Fruit fly (Drosophila melanogaster) whole organism, wandering third instar larva: ENCODE results near the gene tey.

Experiments used
- Abd-B ChIP-seq: fragments of >200 bp; optimal IDR thresholded peaks from 2 replicates; lab custom pipeline; 2017; ENCODE audit warnings: missing biosample characterization, missing genetic modification characterization
- CG32264 ChIP-seq: fragments of 200-800 bp; sonication (Bioruptor generic); optimal IDR thresholded peaks from 2 replicates; lab custom pipeline; 2016; ENCODE audit warnings: missing biosample characterization, missing genetic modification characterization
- CG9705 ChIP-seq: fragments of 200-800 bp; sonication (Bioruptor generic); optimal IDR thresholded peaks from 2 replicates; lab custom pipeline; 2018; ENCODE audit warnings: missing biosample characterization, mild to moderate bottlenecking, missing genetic modification characterization
- CrebA ChIP-seq: fragments of 200-800 bp; sonication (Bioruptor generic); optimal IDR thresholded peaks from 2 replicates; lab custom pipeline; 2016; ENCODE audit warnings: missing biosample characterization, mild to moderate bottlenecking, missing genetic modification characterization, borderline replicate concordance
- Dfd ChIP-seq: fragments of >200 bp; optimal IDR thresholded peaks from 2 replicates; lab custom pipeline; 2017; ENCODE audit warnings: missing biosample characterization, missing genetic modification characterization
- Dif ChIP-seq: fragments of 200-275, 200-300 bp; sonication (Bioruptor generic); optimal IDR thresholded peaks from 2 replicates; lab custom pipeline; 2018; ENCODE audit warnings: missing biosample characterization, missing genetic modification characterization; ENCODE audit not compliant: partially characterized antibody
- GATAd ChIP-seq: sonication (Bioruptor generic); optimal IDR thresholded peaks from 2 replicates; lab custom pipeline; 2016; ENCODE audit warnings: missing biosample characterization, missing genetic modification characterization
- HLH106 ChIP-seq: fragments of 200-800 bp; optimal IDR thresholded peaks from 3 replicates; lab custom pipeline; 2019; ENCODE audit warnings: missing biosample characterization, mild to moderate bottlenecking, missing genetic modification characterization, moderate library complexity
- Hnf4 ChIP-seq: fragments of 200-800 bp; sonication (Bioruptor generic); optimal IDR thresholded peaks from 2 replicates; lab custom pipeline; 2016; ENCODE audit warnings: missing biosample characterization, mild to moderate bottlenecking, missing genetic modification characterization
- Hr78 ChIP-seq: fragments of >200 bp; optimal IDR thresholded peaks from 2 replicates; lab custom pipeline; 2017; ENCODE audit warnings: missing biosample characterization, missing genetic modification characterization
- Hr83 ChIP-seq: fragments of 200-300 bp; sonication (Bioruptor generic); optimal IDR thresholded peaks from 2 replicates; lab custom pipeline; 2016; ENCODE audit warnings: missing biosample characterization, mild to moderate bottlenecking, missing genetic modification characterization, moderate library complexity; ENCODE audit not compliant: poor library complexity, severe bottlenecking
- Jra ChIP-seq: sonication (Bioruptor generic); optimal IDR thresholded peaks from 2 replicates; lab custom pipeline; 2016; ENCODE audit warnings: missing biosample characterization, missing genetic modification characterization
- Mio ChIP-seq: sonication (Bioruptor generic); optimal IDR thresholded peaks from 2 replicates; lab custom pipeline; 2016; ENCODE audit warnings: missing biosample characterization, missing genetic modification characterization
- Myc ChIP-seq: fragments of >200 bp; optimal IDR thresholded peaks from 2 replicates; lab custom pipeline; 2017
- N ChIP-seq: fragments of >200 bp; optimal IDR thresholded peaks from 2 replicates; lab custom pipeline; 2018; ENCODE audit warnings: missing biosample characterization, missing external identifiers, missing genetic modification characterization
- Rel ChIP-seq, 2 experiments: fragments of 200-800 bp; sonication (Bioruptor generic) in 1 of 2; optimal IDR thresholded peaks; 2 replicates in 1 of 2; 3 replicates in 1 of 2; lab custom pipeline; 2016 to 2019; ENCODE audit warnings: mild to moderate bottlenecking in 2 of 2, missing biosample characterization in 2 of 2, missing genetic modification characterization in 2 of 2, moderate library complexity in 1 of 2
- Sp1 ChIP-seq: fragments of 200-800 bp; sonication (Bioruptor generic); optimal IDR thresholded peaks from 3 replicates; lab custom pipeline; 2019; ENCODE audit warnings: missing biosample characterization, mild to moderate bottlenecking, missing genetic modification characterization, moderate library complexity
- Vsx2 ChIP-seq: fragments of 200-300, 225-300 bp; sonication (Bioruptor generic); optimal IDR thresholded peaks from 2 replicates; lab custom pipeline; 2018; ENCODE audit warnings: missing biosample characterization, missing genetic modification characterization; ENCODE audit not compliant: partially characterized antibody
- br ChIP-seq: fragments of 200-800 bp; sonication (Bioruptor generic); optimal IDR thresholded peaks from 2 replicates; lab custom pipeline; 2016; ENCODE audit warnings: missing biosample characterization, missing genetic modification characterization
- brk ChIP-seq: fragments of 200-800 bp; sonication (Bioruptor generic); optimal IDR thresholded peaks from 2 replicates; lab custom pipeline; 2016; ENCODE audit warnings: missing biosample characterization, mild to moderate bottlenecking, missing genetic modification characterization
- dl ChIP-seq, 2 experiments: fragments of 175-275, 200-275 bp in 1 of 2; fragments of 200-275 bp in 1 of 2; sonication (Bioruptor generic); optimal IDR thresholded peaks; lab custom pipeline; 2018; ENCODE audit warnings: mild to moderate bottlenecking in 2 of 2, missing biosample characterization in 2 of 2, missing genetic modification characterization in 2 of 2, moderate library complexity in 2 of 2; ENCODE audit not compliant: partially characterized antibody in 2 of 2, insufficient read depth in 1 of 2
- dmrt93B ChIP-seq: fragments of 200-800 bp; sonication (Bioruptor generic); optimal IDR thresholded peaks from 2 replicates; lab custom pipeline; 2018; ENCODE audit warnings: missing biosample characterization, mild to moderate bottlenecking, missing genetic modification characterization
- dsf ChIP-seq: sonication (Bioruptor generic); optimal IDR thresholded peaks from 2 replicates; lab custom pipeline; 2016; ENCODE audit warnings: missing biosample characterization, missing genetic modification characterization, borderline replicate concordance
- ey ChIP-seq: fragments of 200-800 bp; sonication (Bioruptor generic); optimal IDR thresholded peaks from 2 replicates; lab custom pipeline; 2016; ENCODE audit warnings: missing biosample characterization, missing genetic modification characterization
- foxo ChIP-seq, 2 experiments: fragments of 200-800 bp; sonication (Bioruptor generic); optimal IDR thresholded peaks; 2 replicates in 1 of 2; 3 replicates in 1 of 2; lab custom pipeline; 2016 to 2017; ENCODE audit warnings: missing biosample characterization in 2 of 2, missing genetic modification characterization in 2 of 2
- fru ChIP-seq: fragments of 200-800 bp; sonication (Bioruptor generic); optimal IDR thresholded peaks from 3 replicates; lab custom pipeline; 2016; ENCODE audit warnings: missing biosample characterization, mild to moderate bottlenecking, missing genetic modification characterization
- h ChIP-seq: fragments of 200-800 bp; sonication (Bioruptor generic); optimal IDR thresholded peaks from 3 replicates; lab custom pipeline; 2016; ENCODE audit warnings: missing biosample characterization, mild to moderate bottlenecking, missing genetic modification characterization
- jim ChIP-seq: fragments of 175-275, 200-325 bp; sonication (Bioruptor generic); optimal IDR thresholded peaks from 2 replicates; lab custom pipeline; 2016; ENCODE audit warnings: missing biosample characterization, mild to moderate bottlenecking, missing genetic modification characterization
- lola ChIP-seq: fragments of >200 bp; optimal IDR thresholded peaks from 2 replicates; lab custom pipeline; 2017; ENCODE audit warnings: missing biosample characterization, missing genetic modification characterization
- psq ChIP-seq: fragments of 200-800 bp; sonication (Bioruptor generic); optimal IDR thresholded peaks from 3 replicates; lab custom pipeline; 2017; ENCODE audit warnings: missing biosample characterization, mild to moderate bottlenecking, missing genetic modification characterization, moderate library complexity
- rgr ChIP-seq: fragments of 200-800 bp; sonication (Bioruptor generic); optimal IDR thresholded peaks from 3 replicates; lab custom pipeline; 2016; ENCODE audit warnings: missing biosample characterization, mild to moderate bottlenecking, missing genetic modification characterization
- sv ChIP-seq: fragments of 200-800 bp; sonication (Bioruptor generic); optimal IDR thresholded peaks from 3 replicates; lab custom pipeline; 2016; ENCODE audit warnings: missing biosample characterization, missing genetic modification characterization
- tai ChIP-seq: sonication (Bioruptor generic); optimal IDR thresholded peaks from 2 replicates; lab custom pipeline; 2016; ENCODE audit warnings: missing biosample characterization, missing genetic modification characterization
- usp ChIP-seq: fragments of >200 bp; optimal IDR thresholded peaks from 2 replicates; lab custom pipeline; 2017; ENCODE audit warnings: missing biosample characterization, missing genetic modification characterization
- woc ChIP-seq: sonication (Bioruptor generic); optimal IDR thresholded peaks from 2 replicates; lab custom pipeline; 2016; ENCODE audit warnings: missing biosample characterization, mild to moderate bottlenecking, missing genetic modification characterization

tey gene

DNA sequence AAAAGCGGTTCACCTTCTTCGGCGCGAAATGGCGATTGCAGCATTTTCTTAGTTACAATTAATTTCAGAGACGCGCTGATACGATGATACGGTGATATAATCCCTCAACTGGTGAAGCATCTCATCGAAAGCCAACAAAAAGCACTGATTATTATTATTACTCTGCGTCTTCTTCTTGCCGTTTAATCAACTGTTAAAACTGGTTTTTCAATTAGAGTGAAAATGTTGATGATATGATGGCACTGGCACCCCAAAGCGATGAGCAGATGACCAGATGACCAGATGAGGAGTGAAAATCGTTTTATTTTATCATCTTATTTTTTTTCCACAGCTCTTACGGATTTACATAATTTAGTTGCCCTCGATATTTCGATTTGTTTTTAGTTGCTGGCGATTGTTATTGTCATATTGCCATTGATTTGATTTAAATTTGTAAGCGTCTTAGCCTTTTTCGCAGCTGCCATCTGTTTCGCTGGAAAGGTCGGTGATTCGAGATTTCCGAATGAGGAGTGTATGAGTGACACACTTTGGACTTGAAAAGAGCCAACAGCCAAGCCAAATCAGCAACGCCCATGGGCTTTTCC is 33.6 kb upstream of the tey start:
- TF ChIP-seq Mio (GFP tag; lab: Kevin White, UChicago) (no peak), rgr (GFP tag; lab: Kevin White, UChicago) (no peak), dl (GFP tag; optimal IDR thresholded peaks at IDR 0.05; lab: Kevin White, UChicago; ENCODE audit: insufficient read depth in 1 of 2, partially characterized antibody in 2 of 2) (no peak), Rel (GFP tag; optimal IDR thresholded peaks at IDR 0.05; lab: Kevin White, UChicago) (no peak), Rel (tag; optimal IDR thresholded peaks at IDR 0.05; lab: Kevin White, UChicago) (no peak)
- TF ChIP-seq, all 38 proteins: peak for 0

DNA sequence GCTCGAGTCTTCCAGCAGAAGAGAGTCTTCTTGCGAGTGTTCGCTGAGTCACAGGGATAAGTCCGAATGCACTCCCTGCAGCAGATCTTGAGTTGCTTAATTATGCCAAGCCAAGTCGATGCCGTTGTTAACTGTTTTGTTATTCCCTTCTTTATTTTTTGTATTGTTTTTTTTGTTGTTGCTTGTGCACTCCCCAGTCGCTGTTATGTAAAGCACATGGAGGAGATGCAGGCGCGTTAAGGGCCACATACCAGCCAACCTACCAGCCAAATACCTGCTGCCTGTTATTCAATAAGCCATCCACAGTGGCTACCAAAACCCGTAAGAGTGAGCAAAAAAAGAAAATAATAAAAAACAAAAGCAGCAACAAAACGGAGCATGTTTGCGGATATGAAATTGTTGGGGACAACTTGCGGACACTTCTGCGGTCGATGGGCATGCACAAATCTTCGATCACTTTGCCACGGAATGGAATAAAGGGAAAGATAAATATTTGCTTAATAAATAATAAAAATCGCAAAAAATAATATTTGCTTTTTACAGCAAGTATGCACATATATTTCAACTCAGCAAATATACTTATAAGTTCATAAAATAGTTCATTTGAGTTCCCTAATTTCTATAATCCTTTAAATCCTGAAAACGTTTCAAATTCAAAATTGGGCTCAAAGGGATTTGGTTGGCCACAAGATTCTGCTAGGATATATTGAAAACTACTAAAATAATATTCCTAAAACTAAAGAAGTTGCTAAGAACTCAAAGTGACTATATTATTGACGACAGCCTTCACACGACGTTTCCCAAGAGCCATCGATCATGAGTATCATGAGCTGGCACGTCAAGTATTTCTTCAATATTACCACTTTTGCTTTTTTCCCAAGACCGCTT is 32.4 kb upstream of the tey start:
- TF ChIP-seq h (GFP tag; lab: Kevin White, UChicago) (no peak), sv (no peak), Myc (lab: Kevin White, UChicago) (no peak), dsf (GFP tag; lab: Kevin White, UChicago) (no peak), br (GFP tag; lab: Kevin White, UChicago) (peak; percentile 12), Hr78 (GFP tag; lab: Kevin White, UChicago) (no peak), Hr83 (GFP tag; lab: Kevin White, UChicago) (no peak), Jra (GFP tag; lab: Kevin White, UChicago) (no peak), foxo (GFP tag; optimal IDR thresholded peaks at IDR 0.05; lab: Kevin White, UChicago) (peak in 1 of 2 experiments; percentile 25), psq (no peak), lola (GFP tag; lab: Kevin White, UChicago) (no peak), Abd-B (GFP tag; lab: Kevin White, UChicago) (no peak), Rel (GFP tag; optimal IDR thresholded peaks at IDR 0.05; lab: Kevin White, UChicago) (peak; percentile 2), Rel (tag; optimal IDR thresholded peaks at IDR 0.05; lab: Kevin White, UChicago) (peak; percentile 4), Dfd (no peak), Sp1 (GFP tag; lab: Kevin White, UChicago) (peak; percentile 7), N (GFP tag; lab: Kevin White, UChicago) (no peak), usp (GFP tag; lab: Kevin White, UChicago) (no peak), Mio (GFP tag; lab: Kevin White, UChicago) (no peak), CG9705 (GFP tag; lab: Kevin White, UChicago) (no peak), jim (GFP tag; lab: Kevin White, UChicago) (no peak), CG32264 (GFP tag; lab: Kevin White, UChicago) (no peak), Dif (no peak), ey (no peak), dmrt93B (GFP tag; lab: Kevin White, UChicago) (no peak), woc (peak; percentile 55), Vsx2 (no peak), Hnf4 (GFP tag; lab: Kevin White, UChicago) (no peak), GATAd (GFP tag; lab: Kevin White, UChicago) (no peak), HLH106 (tag; lab: Kevin White, UChicago) (peak; percentile 23), brk (GFP tag; lab: Kevin White, UChicago) (no peak), tai (GFP tag; lab: Kevin White, UChicago) (no peak), CrebA (GFP tag; lab: Kevin White, UChicago) (no peak)

DNA sequence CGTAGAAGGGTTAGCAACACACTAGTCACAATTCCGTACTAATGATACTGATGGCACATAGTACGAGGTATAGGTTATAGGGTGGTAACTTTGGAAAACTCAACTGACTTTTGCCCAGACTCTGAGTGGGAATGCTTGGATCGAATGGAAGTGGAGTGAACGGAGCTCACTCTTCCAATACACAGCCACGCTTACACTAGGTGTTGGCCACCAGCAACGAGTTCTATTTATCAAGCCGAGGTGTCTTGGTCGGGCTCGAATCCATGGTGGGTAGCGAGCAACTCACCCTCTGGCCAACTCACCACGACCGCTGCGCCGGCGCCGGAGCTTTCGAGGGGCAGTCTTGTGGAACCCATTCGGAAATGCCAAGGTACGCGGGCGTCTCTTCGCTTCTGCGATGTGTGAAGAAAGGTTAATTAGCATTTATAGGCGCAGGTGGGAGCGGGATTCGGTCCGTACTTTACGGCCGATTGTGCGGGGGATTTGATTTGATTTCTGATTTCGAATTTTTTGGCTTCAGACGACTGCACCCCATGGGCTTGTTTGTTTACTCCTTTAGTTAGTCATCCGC is 31.2 kb upstream of the tey start, which contains the start of gene verm:
TSS of gene verm (minus strand) at position 204 of the 571 bp plus-strand sequence.
- no peak for TF ChIP-seq fru (GFP tag; lab: Kevin White, UChicago)
- peak; percentile 2 for TF ChIP-seq Vsx2
